Worm (Caenorhabditis elegans) whole organism, L4/young adult: ENCODE results near the gene D1054.19.

ENCODE experiments used
- dao-5 ChIP-seq: sonication (generic microtip); optimal IDR thresholded peaks from 2 replicates; lab custom pipeline; 2016; ENCODE audit warnings: missing genotype, missing genetic modification characterization, moderate library complexity, missing compliant biosample characterization
- him-1 ChIP-seq: sonication (generic microtip); optimal IDR thresholded peaks from 2 replicates; lab custom pipeline; 2016; ENCODE audit warnings: missing genotype, missing genetic modification reagents, missing genetic modification characterization, missing compliant biosample characterization

- TF ChIP-seq him-1 (tag; lab: Kevin White, UChicago) = no peak
- no peak for TF ChIP-seq dao-5 (tag; lab: Kevin White, UChicago)
Observed at ce11 chrV:10768892-10769291, 26.7 kb upstream of the D1054.19 start.
